Worm (Caenorhabditis elegans) whole organism, L4/young adult: ENCODE results near the gene ntl-3.

ENCODE experiments used
- W03F9.2 ChIP-seq: fragments of 150-350 bp; optimal IDR thresholded peaks from 2 replicates; lab custom pipeline; 2014; ENCODE audit warnings: missing biosample characterization, missing genetic modification characterization
- him-1 ChIP-seq: sonication (generic microtip); optimal IDR thresholded peaks from 2 replicates; lab custom pipeline; 2016; ENCODE audit warnings: missing genotype, missing genetic modification reagents, missing genetic modification characterization, missing compliant biosample characterization

ce11 chrIII:11849590-11849989 lies 3.3 kb upstream of the ntl-3 start:
- TF ChIP-seq W03F9.2 (tag; lab: Kevin White, UChicago) (no peak), him-1 (tag; lab: Kevin White, UChicago) (no peak)
